Worm (Caenorhabditis elegans): ENCODE measurements around the gene T28F3.9.

The T28F3.9 gene

ce11 chrIV:17293068-17293467, 15.2 kb upstream of the T28F3.9 start:
- TF ChIP-seq unc-39 (tag; optimal IDR thresholded peaks at IDR 0.05) (no peak), ztf-4 (tag; optimal IDR thresholded peaks at IDR 0.05) (no peak), elt-2 (tag; optimal IDR thresholded peaks at IDR 0.05) (peak; percentile 59), pqm-1 (tag; optimal IDR thresholded peaks at IDR 0.05) (peak; percentile 55), tbx-2 (tag; optimal IDR thresholded peaks at IDR 0.05) (no peak), nhr-11 (tag; optimal IDR thresholded peaks at IDR 0.05) (no peak), fkh-10 (GFP tag; optimal IDR thresholded peaks at IDR 0.05) (no peak)

- TF ChIP-seq nhr-23 (tag; optimal IDR thresholded peaks at IDR 0.05) (no peak), R02D3.7 (tag; optimal IDR thresholded peaks at IDR 0.05) (no peak), unc-39 (tag; optimal IDR thresholded peaks at IDR 0.05) (no peak), egl-5 (tag; optimal IDR thresholded peaks at IDR 0.05) (peak; percentile 71), nhr-77 (tag; optimal IDR thresholded peaks at IDR 0.05) (no peak), hmg-11 (tag; optimal IDR thresholded peaks at IDR 0.05) (peak; percentile 40), elt-2 (tag; optimal IDR thresholded peaks at IDR 0.05) (no peak), ceh-28 (tag; optimal IDR thresholded peaks at IDR 0.05) (no peak), mml-1 (tag; optimal IDR thresholded peaks at IDR 0.05) (no peak), lin-15B (tag; optimal IDR thresholded peaks at IDR 0.05) (peak; percentile 32), nhr-67 (tag; optimal IDR thresholded peaks at IDR 0.05) (no peak), nfya-1 (tag; optimal IDR thresholded peaks at IDR 0.05; ENCODE audit: insufficient read depth) (no peak), lin-39 (tag; optimal IDR thresholded peaks at IDR 0.05) (peak; percentile 72)
Measured at ce11 chrIV:17293679-17294078, 14.6 kb upstream of the T28F3.9 start.

ce11 chrIV:17294489-17294888, 13.8 kb upstream of the T28F3.9 start, which contains the start of gene T28F3.5:
T28F3.5 (plus strand) TSS chrIV:17294789.
- no peak for TF ChIP-seq nhr-237 (tag; optimal IDR thresholded peaks at IDR 0.05)
- TF ChIP-seq nhr-43 (tag; optimal IDR thresholded peaks at IDR 0.05; ENCODE audit: poor library complexity, severe bottlenecking), result no peak
- no peak for TF ChIP-seq tbx-2 (tag; optimal IDR thresholded peaks at IDR 0.05)
- no peak for TF ChIP-seq mml-1 (tag; optimal IDR thresholded peaks at IDR 0.05)
- no peak for TF ChIP-seq sea-2 (GFP tag; optimal IDR thresholded peaks at IDR 0.05)

ce11 chrIV:17301933-17302332, 6.4 kb upstream of the T28F3.9 start, which contains the start of gene ifta-2:
ifta-2 (minus strand) TSS chrIV:17302033.
- TF ChIP-seq lin-15B (tag; optimal IDR thresholded peaks at IDR 0.05) (no peak), aly-2 (tag; optimal IDR thresholded peaks at IDR 0.05) (no peak), nhr-67 (tag; optimal IDR thresholded peaks at IDR 0.05) (no peak), nhr-237 (tag; optimal IDR thresholded peaks at IDR 0.05) (no peak), daf-12 (tag; optimal IDR thresholded peaks at IDR 0.05) (no peak), zag-1 (tag; optimal IDR thresholded peaks at IDR 0.05) (no peak), nhr-43 (tag; optimal IDR thresholded peaks at IDR 0.05; ENCODE audit: poor library complexity, severe bottlenecking) (no peak), lin-39 (tag; optimal IDR thresholded peaks at IDR 0.05) (no peak), elt-1 (tag; optimal IDR thresholded peaks at IDR 0.05) (no peak), nhr-23 (tag; optimal IDR thresholded peaks at IDR 0.05) (no peak), nhr-76 (tag; optimal IDR thresholded peaks at IDR 0.05) (no peak), skn-1 (tag; optimal IDR thresholded peaks at IDR 0.05) (no peak), unc-62 (GFP tag; optimal IDR thresholded peaks at IDR 0.05) (no peak), nfya-1 (tag; optimal IDR thresholded peaks at IDR 0.05; ENCODE audit: insufficient read depth) (no peak), ama-1 (optimal IDR thresholded peaks at IDR 0.05) (no peak), egl-5 (tag; optimal IDR thresholded peaks at IDR 0.05) (no peak), pqm-1 (tag; optimal IDR thresholded peaks at IDR 0.05) (no peak), ztf-11 (tag; optimal IDR thresholded peaks at IDR 0.05) (no peak), R02D3.7 (tag; optimal IDR thresholded peaks at IDR 0.05) (no peak), nhr-25 (tag; optimal IDR thresholded peaks at IDR 0.05) (no peak)

- peak; percentile 26 for TF ChIP-seq elt-2 (tag; optimal IDR thresholded peaks at IDR 0.05)
Measured at ce11 chrIV:17307223-17307622, 1.1 kb upstream of the T28F3.9 start, which contains the start of gene T28F3.8. T28F3.8 (minus strand) TSS chrIV:17307323.

- TF ChIP-seq ceh-82 (tag; optimal IDR thresholded peaks at IDR 0.05) (no peak), jun-1 (tag; optimal IDR thresholded peaks at IDR 0.05) (no peak), ztf-4 (tag; optimal IDR thresholded peaks at IDR 0.05) (no peak), nhr-67 (tag; optimal IDR thresholded peaks at IDR 0.05) (no peak), ceh-16 (tag; optimal IDR thresholded peaks at IDR 0.05) (no peak), daf-12 (tag; optimal IDR thresholded peaks at IDR 0.05) (no peak), zag-1 (tag; optimal IDR thresholded peaks at IDR 0.05) (no peak), elt-1 (tag; optimal IDR thresholded peaks at IDR 0.05) (no peak), nhr-12 (tag; optimal IDR thresholded peaks at IDR 0.05) (no peak), mml-1 (tag; optimal IDR thresholded peaks at IDR 0.05) (no peak), skn-1 (tag; optimal IDR thresholded peaks at IDR 0.05) (no peak), R02D3.7 (tag; optimal IDR thresholded peaks at IDR 0.05) (no peak), nhr-23 (tag; optimal IDR thresholded peaks at IDR 0.05) (no peak), nhr-28 (tag; optimal IDR thresholded peaks at IDR 0.05) (no peak), pha-4 (tag; optimal IDR thresholded peaks at IDR 0.05) (no peak), hmg-11 (tag; optimal IDR thresholded peaks at IDR 0.05) (no peak), egl-27 (tag; optimal IDR thresholded peaks at IDR 0.05) (no peak), nfya-1 (tag; optimal IDR thresholded peaks at IDR 0.05; ENCODE audit: insufficient read depth) (no peak), lsy-12 (tag; optimal IDR thresholded peaks at IDR 0.05) (no peak), snpc-4 (tag; optimal IDR thresholded peaks at IDR 0.05) (no peak)
Measured at ce11 chrIV:17311842-17312241, 3.5 kb downstream of the T28F3.9 start, which contains the start of gene snf-9. snf-9 (plus strand) TSS chrIV:17312142.
